Worm (Caenorhabditis elegans) whole organism, L1 larva: ENCODE measurements around the gene sri-26.

ENCODE experiments used
- aly-2 ChIP-seq: fragments of 150-350 bp; optimal IDR thresholded peaks from 2 replicates; lab custom pipeline; 2014; ENCODE audit warnings: missing biosample characterization, missing genetic modification characterization
- ama-1 ChIP-seq: fragments of 150-350 bp; optimal IDR thresholded peaks from 2 replicates; lab custom pipeline; 2014
- ces-1 ChIP-seq: fragments of 150-350 bp; optimal IDR thresholded peaks from 2 replicates; lab custom pipeline; 2014; ENCODE audit warnings: missing biosample characterization, missing genetic modification reagents, missing genetic modification characterization
- dsc-1 ChIP-seq: sonication (generic microtip); optimal IDR thresholded peaks from 2 replicates; lab custom pipeline; 2016; ENCODE audit warnings: mild to moderate bottlenecking, missing genetic modification characterization, missing compliant biosample characterization
- jun-1 ChIP-seq: fragments of 150-350 bp; optimal IDR thresholded peaks from 2 replicates; lab custom pipeline; 2014; ENCODE audit warnings: missing biosample characterization, missing genetic modification reagents, missing genetic modification characterization
- lsy-2 ChIP-seq, 2 experiments: fragments of 150-350 bp; optimal IDR thresholded peaks; 2 replicates each; lab custom pipeline; 2014; ENCODE audit warnings: missing biosample characterization in 2 of 2, missing genetic modification characterization in 2 of 2
- mab-9 ChIP-seq: fragments of 200-800 bp; sonication (Bioruptor generic); IDR thresholded peaks from 2 replicates; pipeline ENCODE4 v1.3.6; 2022; ENCODE audit warnings: missing genetic modification reagents, missing genetic modification characterization, missing compliant biosample characterization
- unc-62 ChIP-seq: fragments of 150-350 bp; optimal IDR thresholded peaks from 2 replicates; lab custom pipeline; 2014; ENCODE audit warnings: missing biosample characterization, missing genetic modification reagents, missing genetic modification characterization
- ztf-11 ChIP-seq, 2 experiments: sonication (generic microtip); optimal IDR thresholded peaks; 2 replicates each; lab custom pipeline; 2016 to 2017; ENCODE audit warnings: missing genetic modification characterization in 2 of 2, missing biosample characterization in 1 of 2, missing compliant biosample characterization in 1 of 2

DNA sequence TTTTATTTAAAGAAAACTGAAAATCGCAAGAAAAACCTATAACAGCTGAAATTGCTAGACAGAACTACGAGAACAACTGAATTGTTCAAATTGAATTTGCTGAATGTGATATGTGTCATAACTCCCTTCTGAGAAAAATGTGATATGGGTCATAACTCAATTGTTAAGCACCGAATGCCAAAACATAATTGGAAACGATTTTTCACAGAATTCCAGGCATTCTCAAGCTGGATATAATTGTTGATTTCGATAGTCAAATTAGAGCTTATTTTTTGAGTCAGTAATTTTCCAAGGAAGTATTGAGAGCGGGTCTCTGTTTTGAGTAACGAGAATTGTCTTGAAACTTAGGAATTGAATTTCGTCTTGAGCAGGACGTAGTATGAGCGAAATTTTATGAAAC lies 33.4 kb upstream of the sri-26 start:
- TF ChIP-seq aly-2: no peak
- no peak for TF ChIP-seq mab-9 (GFP tag; lab: Robert Waterston, UW)
- no peak for TF ChIP-seq lsy-2 (tag; optimal IDR thresholded peaks at IDR 0.05; lab: Kevin White, UChicago)
- no peak for TF ChIP-seq ztf-11 (tag; optimal IDR thresholded peaks at IDR 0.05; lab: Kevin White, UChicago)
- no peak for TF ChIP-seq dsc-1 (tag; lab: Kevin White, UChicago)
- TF ChIP-seq ama-1 (lab: Kevin White, UChicago): no peak
- no peak for TF ChIP-seq unc-62 (GFP tag; lab: Kevin White, UChicago)
- TF ChIP-seq jun-1 (tag; lab: Kevin White, UChicago): no peak
- no peak for TF ChIP-seq ces-1 (GFP tag; lab: Kevin White, UChicago)
